Worm (Caenorhabditis elegans) whole organism, L4 larva: ENCODE data around the gene clec-62.

ENCODE experiments used
- R02D3.7 ChIP-seq: fragments of 150-350 bp; sonication (generic microtip); optimal IDR thresholded peaks from 3 replicates; lab custom pipeline; 2014; ENCODE audit warnings: missing biosample characterization, missing genetic modification characterization
- aly-2 ChIP-seq: sonication (generic microtip); optimal IDR thresholded peaks from 2 replicates; lab custom pipeline; 2018; ENCODE audit warnings: missing biosample characterization, missing genetic modification characterization
- lin-13 ChIP-seq: fragments of 150-350 bp; optimal IDR thresholded peaks from 2 replicates; lab custom pipeline; 2014; ENCODE audit warnings: missing biosample characterization, missing genetic modification reagents, missing genetic modification characterization
- mep-1 ChIP-seq: fragments of 150-350 bp; sonication (generic microtip); optimal IDR thresholded peaks from 3 replicates; lab custom pipeline; 2014; ENCODE audit warnings: missing biosample characterization, missing genetic modification characterization
- mxl-2 ChIP-seq: fragments of 200-800 bp; sonication (Bioruptor generic); conservative IDR thresholded peaks from 2 replicates; pipeline ENCODE4 v1.3.6; 2022; ENCODE audit warnings: missing genetic modification reagents, missing genetic modification characterization, missing compliant biosample characterization
- nhr-102 ChIP-seq: sonication (generic microtip); optimal IDR thresholded peaks from 2 replicates; lab custom pipeline; 2016; ENCODE audit warnings: mild to moderate bottlenecking, missing genetic modification characterization, moderate library complexity, missing compliant biosample characterization
- nhr-41 ChIP-seq: fragments of 200-800 bp; sonication (Bioruptor generic); IDR thresholded peaks from 2 replicates; pipeline ENCODE4 v1.3.6; 2022; ENCODE audit warnings: missing genetic modification reagents, missing genetic modification characterization, missing compliant biosample characterization
- snpc-4 ChIP-seq: fragments of 150-350 bp; optimal IDR thresholded peaks from 2 replicates; lab custom pipeline; 2014; ENCODE audit warnings: missing biosample characterization, missing genetic modification characterization
- zip-11 ChIP-seq: fragments of 200-800 bp; sonication (Bioruptor generic); IDR thresholded peaks from 2 replicates; pipeline ENCODE4 v1.3.6; 2022; ENCODE audit warnings: missing genetic modification characterization, missing compliant biosample characterization

DNA sequence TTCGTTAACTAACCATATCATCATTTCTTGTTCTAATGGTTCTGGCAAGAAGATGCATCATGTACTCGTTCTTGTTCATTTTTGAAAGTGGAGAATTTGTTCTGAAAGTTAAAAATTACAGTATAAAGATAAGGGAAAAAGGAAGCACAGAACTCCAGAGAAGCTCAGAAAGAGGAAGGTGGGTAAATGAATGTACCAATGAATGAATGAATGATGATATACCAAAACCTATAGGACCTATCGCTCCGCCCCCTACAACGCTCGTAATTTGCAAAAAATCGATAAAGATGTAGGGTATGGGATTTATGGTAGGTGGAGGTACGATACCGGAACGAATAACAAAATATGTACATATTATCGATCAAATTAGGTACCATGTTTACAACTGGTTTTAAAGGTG lies 47.2 kb downstream of the clec-62 start, which contains the start of gene pes-10:
- no peak for TF ChIP-seq lin-13 (GFP tag; lab: Kevin White, UChicago)
- no peak for TF ChIP-seq snpc-4 (tag; lab: Kevin White, UChicago)
- TF ChIP-seq aly-2 (tag; lab: Kevin White, UChicago) = no peak
- no peak for TF ChIP-seq nhr-102
- no peak for TF ChIP-seq R02D3.7
- no peak for TF ChIP-seq mep-1 (tag; lab: Kevin White, UChicago)
- no peak for TF ChIP-seq mxl-2 (GFP tag; lab: Robert Waterston, UW)
- no peak for TF ChIP-seq nhr-41 (GFP tag; lab: Robert Waterston, UW)
- no peak for TF ChIP-seq zip-11 (GFP tag; lab: Robert Waterston, UW)
